Worm (Caenorhabditis elegans): Measurements from ENCODE around the gene cyp-33C9.
A peak's percentile ranks its signal among the peaks of the same experiment; 100 is the strongest.
"Not testable (repeated sequence)": the region's sequence is repeated elsewhere in the genome, so short reads cannot be mapped to it uniquely, and the experiment has no call there.

The cyp-33C9 gene

ce11 chrV:3105810-3106209, 11.4 kb upstream of the cyp-33C9 start, which contains the start of gene str-69:
Gene str-69, minus strand, starts transcription at chrV:3105910.
- no peak for TF ChIP-seq ZK546.5 (tag; optimal IDR thresholded peaks at IDR 0.05)
- no peak for TF ChIP-seq zip-2 (tag; optimal IDR thresholded peaks at IDR 0.05)

ce11 chrV:3104134-3104533, 9.8 kb upstream of the cyp-33C9 start, which contains the start of gene str-66:
Gene str-66, minus strand, starts transcription at chrV:3104234.
- TF ChIP-seq mep-1 (tag; optimal IDR thresholded peaks at IDR 0.05) (no peak), Y105C5A.15 (GFP tag; IDR thresholded peaks at IDR 0.05) (no peak), set-16 (GFP tag; IDR thresholded peaks at IDR 0.05) (no peak), F37D6.2 (tag; optimal IDR thresholded peaks at IDR 0.05) (no peak), mdl-1 (tag; optimal IDR thresholded peaks at IDR 0.05) (no peak), jun-1 (tag; optimal IDR thresholded peaks at IDR 0.05) (no peak), lin-39 (tag; optimal IDR thresholded peaks at IDR 0.05) (no peak), lin-13 (GFP tag; optimal IDR thresholded peaks at IDR 0.05) (no peak), ZK337.2 (GFP tag; IDR thresholded peaks at IDR 0.05) (no peak), dmd-9 (GFP tag; IDR thresholded peaks at IDR 0.05) (no peak), R02D3.7 (tag; optimal IDR thresholded peaks at IDR 0.05) (no peak)

- TF ChIP-seq dmd-6 (GFP tag; IDR thresholded peaks at IDR 0.05); fkh-10 (GFP tag; optimal IDR thresholded peaks at IDR 0.05); egl-27 (tag; optimal IDR thresholded peaks at IDR 0.05): not testable (repeated sequence)
These were observed 7.7 kb upstream of the cyp-33C9 start, which contains the start of gene Y73C8C.4 for ce11 chrV:3102049-3102448. Gene Y73C8C.4, minus strand, starts transcription at chrV:3102149.

ce11 chrV:3100527-3100926, 6.2 kb upstream of the cyp-33C9 start:
- TF ChIP-seq lin-1 (GFP tag; IDR thresholded peaks at IDR 0.05) = no peak
- 0 out of 2 replicates have a peak, but pooled peaks have one; percentile 12 for TF ChIP-seq dmd-9 (GFP tag; IDR thresholded peaks at IDR 0.05)
- peak; percentile 83 for TF ChIP-seq set-16 (GFP tag; IDR thresholded peaks at IDR 0.05)

- TF ChIP-seq sdz-12 (GFP tag; optimal IDR thresholded peaks at IDR 0.05) = no peak
- no peak for TF ChIP-seq R02D3.7 (tag; optimal IDR thresholded peaks at IDR 0.05)
- TF ChIP-seq nhr-42 (GFP tag; IDR thresholded peaks at IDR 0.05) = no peak
- no peak for TF ChIP-seq hlh-30 (tag; optimal IDR thresholded peaks at IDR 0.05; ENCODE audit: insufficient read depth)
- TF ChIP-seq hif-1 (tag; optimal IDR thresholded peaks at IDR 0.05) = no peak
- TF ChIP-seq Y48G9A.11 (GFP tag; IDR thresholded peaks at IDR 0.05) = no peak
- TF ChIP-seq arid-1 (GFP tag; conservative IDR thresholded peaks at IDR 0.05) = no peak
- no peak for TF ChIP-seq nhr-41 (GFP tag; IDR thresholded peaks at IDR 0.05)
- TF ChIP-seq ceh-82 (tag; optimal IDR thresholded peaks at IDR 0.05) = no peak
- no peak for TF ChIP-seq ceh-32 (tag; optimal IDR thresholded peaks at IDR 0.05; ENCODE audit: poor library complexity)
- no peak for TF ChIP-seq spr-1 (tag; optimal IDR thresholded peaks at IDR 0.05)
These were observed 5.6 kb downstream of the cyp-33C9 start, which contains the start of gene acs-21 for ce11 chrV:3088768-3089167. Gene acs-21, plus strand, starts transcription at chrV:3089068.

- TF ChIP-seq nhr-6 (tag; optimal IDR thresholded peaks at IDR 0.05) = no peak
- no peak for TF ChIP-seq D1046.2 (GFP tag; IDR thresholded peaks at IDR 0.05)
- TF ChIP-seq snpc-4 (tag; optimal IDR thresholded peaks at IDR 0.05) = no peak
- no peak for TF ChIP-seq nhr-48 (tag; optimal IDR thresholded peaks at IDR 0.05)
- TF ChIP-seq rbr-2 (tag; optimal IDR thresholded peaks at IDR 0.05) = no peak
- no peak for TF ChIP-seq mep-1 (tag; optimal IDR thresholded peaks at IDR 0.05)
- TF ChIP-seq fos-1 (tag; optimal IDR thresholded peaks at IDR 0.05) = no peak
- TF ChIP-seq F49E8.2 (tag; optimal IDR thresholded peaks at IDR 0.05; ENCODE audit: borderline replicate concordance) = no peak
These were observed 8.1 kb downstream of the cyp-33C9 start, which contains the start of gene srt-8 for ce11 chrV:3086260-3086659. Gene srt-8, plus strand, starts transcription at chrV:3086560.
